Worm (Caenorhabditis elegans) whole organism, midembryonic: ENCODE measurements around the gene srw-32.

Experiments
- cog-1 ChIP-seq: sonication (generic microtip); optimal IDR thresholded peaks from 2 replicates; lab custom pipeline; 2016; ENCODE audit warnings: missing genetic modification characterization, missing compliant biosample characterization
- flt-1 ChIP-seq: fragments of 200-800 bp; sonication (Bioruptor generic); IDR thresholded peaks from 2 replicates; pipeline ENCODE4 v1.3.6; 2022; ENCODE audit warnings: missing genetic modification characterization, missing compliant biosample characterization

DNA sequence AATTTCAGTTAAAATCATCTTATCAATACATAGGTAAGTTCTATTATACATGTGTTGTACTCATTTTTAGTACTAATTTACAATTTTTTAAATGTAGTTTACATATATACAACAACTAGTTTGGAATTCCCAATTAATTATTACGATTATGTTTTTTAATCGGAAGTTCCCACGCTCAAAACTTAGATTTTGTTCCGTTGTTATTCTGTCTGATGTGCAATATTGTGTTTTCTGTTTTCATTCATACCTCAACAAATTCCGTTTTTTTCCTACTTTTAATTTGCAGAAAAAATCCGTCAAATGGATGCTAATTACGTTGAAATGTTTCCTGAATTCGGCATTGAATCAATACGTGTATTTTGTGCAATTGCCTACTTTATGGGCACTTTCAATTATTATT lies 2.3 kb upstream of the srw-32 start, which contains the start of gene srw-31:
- TF ChIP-seq flt-1 (GFP tag; lab: Robert Waterston, UW), result no peak
- no peak for TF ChIP-seq cog-1
